Fruit fly (Drosophila melanogaster) whole organism, embryonic: ENCODE data around the gene Nepl20.

Source experiments
- Aef1 ChIP-seq: fragments of 200-800 bp; sonication (Bioruptor generic); IDR thresholded peaks from 3 replicates; pipeline ENCODE4 v1.3.6; 2022; ENCODE audit warnings: missing biosample characterization, missing genetic modification characterization
- Bteb2 ChIP-seq: fragments of 200-800 bp; sonication (Bioruptor generic); optimal IDR thresholded peaks from 2 replicates; lab custom pipeline; 2016; ENCODE audit warnings: missing biosample characterization, missing genetic modification characterization
- CG10565 ChIP-seq: fragments of 200-800 bp; sonication (Bioruptor generic); optimal IDR thresholded peaks from 3 replicates; lab custom pipeline; 2016; ENCODE audit warnings: missing biosample characterization, mild to moderate bottlenecking, missing genetic modification characterization
- CG11093 ChIP-seq: fragments of 200-800 bp; sonication (Bioruptor generic); IDR thresholded peaks from 3 replicates; pipeline ENCODE4 v1.3.6; 2022; ENCODE audit warnings: missing biosample characterization, missing genetic modification characterization
- CG11560 ChIP-seq: fragments of 200-800 bp; sonication (Bioruptor generic); IDR thresholded peaks from 3 replicates; pipeline ENCODE4 v1.3.6; 2022; ENCODE audit warnings: missing biosample characterization, missing genetic modification characterization
- CG11695 ChIP-seq: fragments of 200-800 bp; sonication (Bioruptor generic); IDR thresholded peaks from 3 replicates; pipeline ENCODE4 v1.3.6; 2022; ENCODE audit warnings: missing biosample characterization, missing genetic modification characterization
- CG12659 ChIP-seq: fragments of 200-800 bp; sonication (Bioruptor generic); optimal IDR thresholded peaks from 3 replicates; lab custom pipeline; 2017; ENCODE audit warnings: mild to moderate bottlenecking, missing biosample characterization, missing genetic modification reagents, missing genetic modification characterization
- CG12769 ChIP-seq: fragments of 200-800 bp; sonication (Bioruptor generic); optimal IDR thresholded peaks from 2 replicates; lab custom pipeline; 2019; ENCODE audit warnings: missing biosample characterization, mild to moderate bottlenecking, missing genetic modification characterization, moderate library complexity
- CG13123 ChIP-seq: fragments of 200-800 bp; sonication (Bioruptor generic); optimal IDR thresholded peaks from 2 replicates; lab custom pipeline; 2016; ENCODE audit warnings: missing biosample characterization, missing genetic modification characterization
- CG13624 ChIP-seq: fragments of 200-800 bp; sonication (Bioruptor generic); optimal IDR thresholded peaks from 2 replicates; lab custom pipeline; 2016; ENCODE audit warnings: missing biosample characterization, missing genetic modification characterization
- CG13775 ChIP-seq: fragments of 200-800 bp; sonication (Bioruptor generic); optimal IDR thresholded peaks from 3 replicates; lab custom pipeline; 2017; ENCODE audit warnings: missing biosample characterization, mild to moderate bottlenecking, missing genetic modification characterization
- CG1647 ChIP-seq: fragments of 200-800 bp; sonication (Bioruptor generic); optimal IDR thresholded peaks from 3 replicates; lab custom pipeline; 2016; ENCODE audit warnings: missing biosample characterization, missing genetic modification characterization
- CG3065 ChIP-seq: fragments of 200-800 bp; sonication (Bioruptor generic); optimal IDR thresholded peaks from 2 replicates; lab custom pipeline; 2016; ENCODE audit warnings: missing biosample characterization, missing genetic modification characterization
- CG31224 ChIP-seq: fragments of 200-800 bp; sonication (Bioruptor generic); IDR thresholded peaks from 2 replicates; pipeline ENCODE4 v1.3.6; 2022; ENCODE audit warnings: missing biosample characterization, missing genetic modification characterization
- CG31365 ChIP-seq: fragments of 200-800 bp; sonication (Bioruptor generic); optimal IDR thresholded peaks from 2 replicates; lab custom pipeline; 2018; ENCODE audit warnings: missing biosample characterization, mild to moderate bottlenecking, missing genetic modification characterization
- CG43689 ChIP-seq: fragments of 200-800 bp; sonication (Bioruptor generic); IDR thresholded peaks from 2 replicates; pipeline ENCODE4 v1.3.6; 2022; ENCODE audit warnings: missing biosample characterization, missing genetic modification characterization
- CG4404 ChIP-seq: fragments of 200-800 bp; sonication (Bioruptor generic); IDR thresholded peaks from 2 replicates; pipeline ENCODE4 v1.3.6; 2022; ENCODE audit warnings: missing biosample characterization, missing genetic modification characterization
- CG6272 ChIP-seq: fragments of 200-800 bp; sonication (Bioruptor generic); IDR thresholded peaks from 2 replicates; pipeline ENCODE4 v1.3.6; 2022; ENCODE audit warnings: missing biosample characterization, missing genetic modification characterization
- CG7357 ChIP-seq: fragments of 200-800 bp; sonication (Bioruptor generic); IDR thresholded peaks from 3 replicates; pipeline ENCODE4 v1.3.6; 2022; ENCODE audit warnings: missing biosample characterization, missing genetic modification characterization
- CG8281 ChIP-seq: fragments of 200-800 bp; sonication (Bioruptor generic); optimal IDR thresholded peaks from 2 replicates; lab custom pipeline; 2018; ENCODE audit warnings: missing biosample characterization, mild to moderate bottlenecking, missing genetic modification characterization, moderate library complexity
- CG9932 ChIP-seq: fragments of 200-800 bp; sonication (Bioruptor generic); IDR thresholded peaks from 2 replicates; pipeline ENCODE4 v1.3.6; 2022; ENCODE audit warnings: missing biosample characterization, missing genetic modification characterization
- Dad ChIP-seq: fragments of 200-800 bp; sonication (Bioruptor generic); optimal IDR thresholded peaks from 3 replicates; lab custom pipeline; 2016; ENCODE audit warnings: missing biosample characterization, missing genetic modification characterization
- Dref ChIP-seq: fragments of 200-800 bp; sonication (Bioruptor generic); IDR thresholded peaks from 2 replicates; pipeline ENCODE4 v1.3.6; 2022; ENCODE audit warnings: missing biosample characterization, missing genetic modification characterization
- HmgZ ChIP-seq: fragments of 200-800 bp; sonication (Bioruptor generic); optimal IDR thresholded peaks from 2 replicates; lab custom pipeline; 2018; ENCODE audit warnings: missing biosample characterization, mild to moderate bottlenecking, missing genetic modification characterization
- Hr3 ChIP-seq: fragments of 200-800 bp; sonication (Bioruptor generic); optimal IDR thresholded peaks from 3 replicates; lab custom pipeline; 2016; ENCODE audit warnings: missing biosample characterization, missing genetic modification characterization
- Mes4 ChIP-seq: fragments of 200-800 bp; sonication (Bioruptor generic); optimal IDR thresholded peaks from 2 replicates; lab custom pipeline; 2016; ENCODE audit warnings: missing biosample characterization, missing genetic modification characterization
- NK7.1 ChIP-seq: fragments of 200-800 bp; sonication (Bioruptor generic); optimal IDR thresholded peaks from 3 replicates; lab custom pipeline; 2016; ENCODE audit warnings: missing biosample characterization, missing genetic modification characterization
- Nf-YA ChIP-seq: fragments of 200-800 bp; sonication (Bioruptor generic); IDR thresholded peaks from 2 replicates; pipeline ENCODE4 v1.3.6; 2022; ENCODE audit warnings: missing biosample characterization, missing genetic modification characterization
- Optix ChIP-seq: fragments of 200-800 bp; sonication (Bioruptor generic); IDR thresholded peaks from 3 replicates; pipeline ENCODE4 v1.3.6; 2022; ENCODE audit warnings: missing biosample characterization, missing genetic modification characterization
- PHDP ChIP-seq: fragments of 200-800 bp; sonication (Bioruptor generic); optimal IDR thresholded peaks from 3 replicates; lab custom pipeline; 2018; ENCODE audit warnings: missing biosample characterization, mild to moderate bottlenecking, missing genetic modification characterization, moderate library complexity
- Ptx1 ChIP-seq: fragments of 200-800 bp; sonication (Bioruptor generic); IDR thresholded peaks from 2 replicates; pipeline ENCODE4 v1.3.6; 2022; ENCODE audit warnings: missing biosample characterization, missing genetic modification characterization
- Taf1 ChIP-seq: fragments of 200-800 bp; sonication (Bioruptor generic); IDR thresholded peaks from 2 replicates; pipeline ENCODE4 v1.3.6; 2022; ENCODE audit warnings: missing biosample characterization, missing genetic modification characterization
- ci ChIP-seq: fragments of 200-800 bp; sonication (Bioruptor generic); IDR thresholded peaks from 3 replicates; pipeline ENCODE4 v1.3.6; 2022; ENCODE audit warnings: missing biosample characterization, missing genetic modification characterization
- dan ChIP-seq: fragments of 200-800 bp; sonication (Bioruptor generic); IDR thresholded peaks from 2 replicates; pipeline ENCODE4 v1.3.6; 2022; ENCODE audit warnings: missing biosample characterization, missing genetic modification characterization
- dati ChIP-seq: fragments of 200-800 bp; sonication (Bioruptor generic); IDR thresholded peaks from 2 replicates; pipeline ENCODE4 v1.3.6; 2022; ENCODE audit warnings: missing biosample characterization, missing genetic modification characterization
- eyg ChIP-seq: fragments of 200-800 bp; sonication (Bioruptor generic); optimal IDR thresholded peaks from 3 replicates; lab custom pipeline; 2016; ENCODE audit warnings: missing biosample characterization, missing genetic modification characterization
- fd102C ChIP-seq: fragments of 200-800 bp; sonication (Bioruptor generic); optimal IDR thresholded peaks from 2 replicates; lab custom pipeline; 2018; ENCODE audit warnings: missing biosample characterization, mild to moderate bottlenecking, missing genetic modification characterization, moderate library complexity
- gro ChIP-seq: fragments of 200-800 bp; sonication (Bioruptor generic); optimal IDR thresholded peaks from 2 replicates; lab custom pipeline; 2016; ENCODE audit warnings: missing biosample characterization, missing genetic modification characterization
- jing ChIP-seq: fragments of 200-800 bp; sonication (Bioruptor generic); optimal IDR thresholded peaks from 2 replicates; lab custom pipeline; 2018; ENCODE audit warnings: missing biosample characterization, mild to moderate bottlenecking, missing genetic modification characterization
- jumu ChIP-seq: fragments of 200-800 bp; sonication (Bioruptor generic); optimal IDR thresholded peaks from 3 replicates; lab custom pipeline; 2016; ENCODE audit warnings: missing biosample characterization, missing genetic modification characterization
- luna ChIP-seq: fragments of 200-800 bp; sonication (Bioruptor generic); optimal IDR thresholded peaks from 2 replicates; lab custom pipeline; 2016; ENCODE audit warnings: missing biosample characterization, missing genetic modification characterization
- mam ChIP-seq: fragments of 200-800 bp; sonication (Bioruptor generic); optimal IDR thresholded peaks from 3 replicates; lab custom pipeline; 2016; ENCODE audit warnings: missing biosample characterization, missing genetic modification characterization
- nmo ChIP-seq: fragments of 200-800 bp; sonication (Bioruptor generic); optimal IDR thresholded peaks from 2 replicates; lab custom pipeline; 2018; ENCODE audit warnings: missing biosample characterization, mild to moderate bottlenecking, missing genetic modification characterization, moderate library complexity
- pan ChIP-seq, 4 experiments: fragments of >200 bp in 3 of 4; fragments of 200-800 bp in 1 of 4; sonication (Bioruptor generic) in 1 of 4; optimal IDR thresholded peaks in 3 of 4; IDR thresholded peaks in 1 of 4; 2 replicates each; pipeline versions ENCODE4 v1.3.6 to Lab custom; 2017 to 2022; ENCODE audit warnings: missing biosample characterization in 2 of 4, missing genetic modification characterization in 2 of 4, mixed read lengths in 1 of 4
- pb ChIP-seq: fragments of 200-800 bp; sonication (Bioruptor generic); optimal IDR thresholded peaks from 3 replicates; lab custom pipeline; 2016; ENCODE audit warnings: missing biosample characterization, missing genetic modification characterization
- pita ChIP-seq: fragments of 200-800 bp; sonication (Bioruptor generic); optimal IDR thresholded peaks from 2 replicates; lab custom pipeline; 2017; ENCODE audit warnings: missing biosample characterization, mild to moderate bottlenecking, missing genetic modification characterization
- ro ChIP-seq: fragments of 200-800 bp; sonication (Bioruptor generic); IDR thresholded peaks from 2 replicates; pipeline ENCODE4 v1.3.6; 2022; ENCODE audit warnings: missing biosample characterization, missing genetic modification characterization
- tgo ChIP-seq: fragments of 200-800 bp; sonication (Bioruptor generic); IDR thresholded peaks from 3 replicates; pipeline ENCODE4 v1.3.6; 2022; ENCODE audit warnings: missing biosample characterization, missing genetic modification characterization
- unpg ChIP-seq: fragments of 200-800 bp; sonication (Bioruptor generic); optimal IDR thresholded peaks from 3 replicates; lab custom pipeline; 2018; ENCODE audit warnings: missing biosample characterization, mild to moderate bottlenecking, missing genetic modification characterization, moderate library complexity
- vfl ChIP-seq: fragments of 200-800 bp; sonication (Bioruptor generic); optimal IDR thresholded peaks from 2 replicates; lab custom pipeline; 2016; ENCODE audit warnings: missing biosample characterization, missing genetic modification characterization
- vvl ChIP-seq: fragments of 200-800 bp; sonication (Bioruptor generic); IDR thresholded peaks from 2 replicates; pipeline ENCODE4 v1.3.6; 2022; ENCODE audit warnings: missing biosample characterization, missing genetic modification characterization
- zfh1 ChIP-seq: fragments of 200-800 bp; sonication (Bioruptor generic); IDR thresholded peaks from 3 replicates; pipeline ENCODE4 v1.3.6; 2022; ENCODE audit warnings: missing biosample characterization, missing genetic modification characterization

Gene Nepl20

dm6 chr3R:28847547-28848316 is 32.9 kb upstream of the Nepl20 start (continued):
- TF ChIP-seq Nf-YA (GFP tag; lab: Robert Waterston, UW) (no peak), unpg (GFP tag; lab: Kevin White, UChicago) (peak; percentile 6), NK7.1 (GFP tag; lab: Kevin White, UChicago) (no peak), CG8281 (tag; lab: Kevin White, UChicago) (no peak), pan (optimal IDR thresholded peaks at IDR 0.05; lab: Kevin White, UChicago) (no peak), pan (GFP tag; optimal IDR thresholded peaks at IDR 0.05 in 1 of 2, IDR thresholded peaks at IDR 0.05 in 1 of 2) (no peak), gro (GFP tag; lab: Kevin White, UChicago) (no peak), nmo (GFP tag; lab: Kevin White, UChicago) (peak; percentile 23), CG12769 (tag; lab: Kevin White, UChicago) (no peak), vfl (GFP tag; lab: Kevin White, UChicago) (no peak), dati (GFP tag; lab: Robert Waterston, UW) (no peak), jumu (no peak), CG9932 (GFP tag; lab: Robert Waterston, UW) (no peak), luna (no peak), CG1647 (GFP tag; lab: Kevin White, UChicago) (no peak), CG6272 (GFP tag; lab: Robert Waterston, UW) (no peak), jing (GFP tag; lab: Kevin White, UChicago) (no peak), vvl (GFP tag; lab: Robert Waterston, UW) (no peak), CG13775 (GFP tag; lab: Kevin White, UChicago) (no peak), Bteb2 (GFP tag; lab: Kevin White, UChicago) (no peak), Aef1 (GFP tag; lab: Robert Waterston, UW) (no peak), pita (GFP tag; lab: Kevin White, UChicago) (no peak), CG11093 (GFP tag; lab: Robert Waterston, UW) (no peak), CG13123 (no peak), CG12659 (GFP tag; lab: Kevin White, UChicago) (no peak), CG31365 (no peak), zfh1 (no peak), Dad (GFP tag; lab: Kevin White, UChicago) (no peak), Dref (no peak), CG43689 (GFP tag; lab: Robert Waterston, UW) (no peak), Optix (no peak), Taf1 (GFP tag; lab: Robert Waterston, UW) (no peak), CG11695 (GFP tag; lab: Robert Waterston, UW) (no peak), CG10565 (GFP tag; lab: Kevin White, UChicago) (no peak), HmgZ (no peak), CG11560 (tag; lab: Robert Waterston, UW) (no peak), mam (GFP tag; lab: Kevin White, UChicago) (no peak), Mes4 (GFP tag; lab: Kevin White, UChicago) (no peak), CG31224 (no peak), PHDP (tag; lab: Kevin White, UChicago) (peak; percentile 32), fd102C (no peak), pb (GFP tag; lab: Kevin White, UChicago) (no peak), ci (GFP tag; lab: Robert Waterston, UW) (0 out of 3 replicates have a peak, but pooled peaks have one; percentile 7), CG4404 (no peak), Ptx1 (GFP tag; lab: Robert Waterston, UW) (no peak), eyg (GFP tag; lab: Kevin White, UChicago) (no peak), Hr3 (peak; percentile 8), CG13624 (GFP tag; lab: Kevin White, UChicago) (no peak), dan (GFP tag; lab: Robert Waterston, UW) (no peak), CG3065 (GFP tag; lab: Kevin White, UChicago) (no peak), ro (GFP tag; lab: Robert Waterston, UW) (no peak), tgo (GFP tag; lab: Robert Waterston, UW) (no peak), CG7357 (no peak)
